Worm (Caenorhabditis elegans) whole organism, L4 larva: ENCODE measurements around the gene T13A10.64.

Experiments used
- D1046.2 ChIP-seq: fragments of 200-800 bp; sonication (Bioruptor generic); IDR thresholded peaks from 2 replicates; pipeline ENCODE4 v1.3.6; 2022; ENCODE audit warnings: missing genetic modification characterization, missing compliant biosample characterization
- F10B5.3 ChIP-seq: sonication (generic microtip); optimal IDR thresholded peaks from 2 replicates; lab custom pipeline; 2016; ENCODE audit warnings: mild to moderate bottlenecking, missing genetic modification characterization, missing compliant biosample characterization
- F44E2.7 ChIP-seq: fragments of 200-800 bp; sonication (Bioruptor generic); IDR thresholded peaks from 2 replicates; pipeline ENCODE4 v2.1.2; 2022; ENCODE audit warnings: missing genetic modification characterization, missing compliant biosample characterization
- F49E8.2 ChIP-seq: sonication (generic microtip); optimal IDR thresholded peaks from 2 replicates; lab custom pipeline; 2016; ENCODE audit warnings: missing compliant biosample characterization, mild to moderate bottlenecking, missing genetic modification characterization, borderline replicate concordance
- R02D3.7 ChIP-seq: fragments of 150-350 bp; sonication (generic microtip); optimal IDR thresholded peaks from 3 replicates; lab custom pipeline; 2014; ENCODE audit warnings: missing biosample characterization, missing genetic modification characterization
- T26A8.4 ChIP-seq: fragments of 200-800 bp; sonication (Bioruptor generic); IDR thresholded peaks from 2 replicates; pipeline ENCODE4 v1.3.6; 2022; ENCODE audit warnings: missing genetic modification characterization, missing compliant biosample characterization
- Y105C5A.15 ChIP-seq: fragments of 200-800 bp; sonication (Bioruptor generic); IDR thresholded peaks from 2 replicates; pipeline ENCODE4 v1.3.6; 2022; ENCODE audit warnings: missing genetic modification characterization, missing compliant biosample characterization
- Y48G9A.11 ChIP-seq: fragments of 200-800 bp; sonication (Bioruptor generic); IDR thresholded peaks from 2 replicates; pipeline ENCODE4 v1.3.6; 2022; ENCODE audit warnings: missing genetic modification reagents, missing genetic modification characterization, missing compliant biosample characterization
- aly-2 ChIP-seq: sonication (generic microtip); optimal IDR thresholded peaks from 2 replicates; lab custom pipeline; 2018; ENCODE audit warnings: missing biosample characterization, missing genetic modification characterization
- attf-4 ChIP-seq: sonication (generic microtip); optimal IDR thresholded peaks from 3 replicates; lab custom pipeline; 2017; ENCODE audit warnings: missing biosample characterization, missing genetic modification characterization
- ceh-44 ChIP-seq: fragments of 200-800 bp; sonication (Bioruptor generic); IDR thresholded peaks from 2 replicates; pipeline ENCODE4 v1.3.6; 2022; ENCODE audit warnings: missing genetic modification reagents, missing genetic modification characterization, missing compliant biosample characterization
- ces-1 ChIP-seq: fragments of 150-350 bp; sonication (generic microtip); optimal IDR thresholded peaks from 4 replicates; lab custom pipeline; 2014; ENCODE audit warnings: missing biosample characterization, missing genetic modification reagents, missing genetic modification characterization
- cey-2 ChIP-seq: sonication (generic microtip); optimal IDR thresholded peaks from 3 replicates; lab custom pipeline; 2017; ENCODE audit warnings: missing genetic modification characterization, mild to moderate bottlenecking, missing compliant biosample characterization, antibody characterized with exemption, borderline replicate concordance; ENCODE audit not compliant: insufficient read depth
- daf-16 ChIP-seq, 3 experiments: sonication (generic microtip); optimal IDR thresholded peaks; 2 replicates each; lab custom pipeline; 2016 to 2017; ENCODE audit warnings: missing genetic modification characterization in 3 of 3, missing genetic modification reagents in 3 of 3, mild to moderate bottlenecking in 2 of 3, missing compliant biosample characterization in 2 of 3, missing biosample characterization in 1 of 3, moderate library complexity in 1 of 3
- daf-19 ChIP-seq: fragments of 200-800 bp; sonication (Bioruptor generic); conservative IDR thresholded peaks from 2 replicates; pipeline ENCODE4 v1.3.6; 2022; ENCODE audit warnings: missing genetic modification characterization, missing compliant biosample characterization
- dmd-6 ChIP-seq: fragments of 200-800 bp; sonication (Bioruptor generic); IDR thresholded peaks from 2 replicates; pipeline ENCODE4 v1.3.6; 2022; ENCODE audit warnings: missing genetic modification reagents, missing genetic modification characterization, missing compliant biosample characterization
- dmd-9 ChIP-seq: fragments of 200-800 bp; sonication (Bioruptor generic); IDR thresholded peaks from 2 replicates; pipeline ENCODE4 v1.3.6; 2022; ENCODE audit warnings: missing genetic modification reagents, missing genetic modification characterization, missing compliant biosample characterization
- dpl-1 ChIP-seq: fragments of 150-350 bp; optimal IDR thresholded peaks from 2 replicates; lab custom pipeline; 2014; ENCODE audit warnings: missing biosample characterization, missing genetic modification reagents, missing genetic modification characterization
- dve-1 ChIP-seq: sonication (generic microtip); optimal IDR thresholded peaks from 2 replicates; lab custom pipeline; 2017; ENCODE audit warnings: antibody characterized with exemption, mild to moderate bottlenecking, missing genetic modification characterization, missing compliant biosample characterization; ENCODE audit not compliant: insufficient read depth
- hlh-11 ChIP-seq: fragments of 200-800 bp; sonication (Bioruptor generic); optimal IDR thresholded peaks from 2 replicates; lab custom pipeline; 2018; ENCODE audit warnings: mild to moderate bottlenecking, missing genetic modification characterization, missing compliant biosample characterization
- hlh-30 ChIP-seq: sonication (generic microtip); optimal IDR thresholded peaks from 2 replicates; lab custom pipeline; 2017; ENCODE audit warnings: antibody characterized with exemption, mild to moderate bottlenecking, missing genetic modification characterization, missing compliant biosample characterization; ENCODE audit not compliant: insufficient read depth
- lin-13 ChIP-seq: fragments of 150-350 bp; optimal IDR thresholded peaks from 2 replicates; lab custom pipeline; 2014; ENCODE audit warnings: missing biosample characterization, missing genetic modification reagents, missing genetic modification characterization
- lin-39 ChIP-seq: fragments of 150-350 bp; optimal IDR thresholded peaks from 2 replicates; lab custom pipeline; 2014; ENCODE audit warnings: missing biosample characterization, missing genetic modification reagents, missing genetic modification characterization
- lir-3 ChIP-seq: sonication (generic microtip); optimal IDR thresholded peaks from 2 replicates; lab custom pipeline; 2016; ENCODE audit warnings: mild to moderate bottlenecking, missing genetic modification characterization, missing compliant biosample characterization
- madf-5 ChIP-seq, 2 experiments: fragments of 200-800 bp; sonication (Bioruptor generic); IDR thresholded peaks; 2 replicates each; pipeline ENCODE4 v1.3.6; 2022; ENCODE audit warnings: missing compliant biosample characterization in 2 of 2, missing genetic modification characterization in 2 of 2
- mxl-3 ChIP-seq: fragments of 200-800 bp; sonication (Bioruptor generic); optimal IDR thresholded peaks from 2 replicates; lab custom pipeline; 2018; ENCODE audit warnings: mild to moderate bottlenecking, missing genetic modification characterization, missing compliant biosample characterization
- nhr-111 ChIP-seq: fragments of 200-800 bp; sonication (Bioruptor generic); optimal IDR thresholded peaks from 2 replicates; lab custom pipeline; 2018; ENCODE audit warnings: mild to moderate bottlenecking, missing genetic modification characterization, missing compliant biosample characterization
- nhr-237 ChIP-seq: sonication (generic microtip); optimal IDR thresholded peaks from 2 replicates; lab custom pipeline; 2017; ENCODE audit warnings: missing biosample characterization, missing genetic modification characterization
- nhr-41 ChIP-seq: fragments of 200-800 bp; sonication (Bioruptor generic); IDR thresholded peaks from 2 replicates; pipeline ENCODE4 v1.3.6; 2022; ENCODE audit warnings: missing genetic modification reagents, missing genetic modification characterization, missing compliant biosample characterization
- pqm-1 ChIP-seq: sonication (generic microtip); optimal IDR thresholded peaks from 2 replicates; lab custom pipeline; 2017; ENCODE audit warnings: missing biosample characterization, missing genetic modification characterization
- rbr-2 ChIP-seq: sonication (generic microtip); optimal IDR thresholded peaks from 2 replicates; lab custom pipeline; 2016; ENCODE audit warnings: missing genotype, missing genetic modification characterization, missing compliant biosample characterization
- sdz-12 ChIP-seq: fragments of 200-800 bp; sonication (Bioruptor generic); optimal IDR thresholded peaks from 2 replicates; lab custom pipeline; 2018; ENCODE audit warnings: mild to moderate bottlenecking, missing genetic modification characterization, missing compliant biosample characterization
- set-16 ChIP-seq: fragments of 200-800 bp; sonication (Bioruptor generic); IDR thresholded peaks from 2 replicates; pipeline ENCODE4 v1.3.6; 2022; ENCODE audit warnings: missing genetic modification reagents, missing genetic modification characterization, missing compliant biosample characterization
- skn-1 ChIP-seq: fragments of 150-350 bp; optimal IDR thresholded peaks from 2 replicates; lab custom pipeline; 2014; ENCODE audit warnings: missing biosample characterization, missing genetic modification characterization
- snpc-4 ChIP-seq: fragments of 150-350 bp; optimal IDR thresholded peaks from 2 replicates; lab custom pipeline; 2014; ENCODE audit warnings: missing biosample characterization, missing genetic modification characterization
- spr-3 ChIP-seq: fragments of 200-800 bp; sonication (Bioruptor generic); optimal IDR thresholded peaks from 2 replicates; lab custom pipeline; 2018; ENCODE audit warnings: mild to moderate bottlenecking, missing genetic modification characterization, missing compliant biosample characterization
- tra-1 ChIP-seq: fragments of 200-800 bp; sonication (Bioruptor generic); IDR thresholded peaks from 2 replicates; pipeline ENCODE4 v1.3.6; 2022; ENCODE audit warnings: missing genetic modification reagents, missing genetic modification characterization, missing compliant biosample characterization
- unc-39 ChIP-seq: sonication (generic microtip); optimal IDR thresholded peaks from 2 replicates; lab custom pipeline; 2017; ENCODE audit warnings: missing biosample characterization, missing genetic modification characterization
- unc-62 ChIP-seq, 3 experiments: fragments of 150-350 bp in 1 of 3; sonication (generic microtip); optimal IDR thresholded peaks in 2 of 3; peaks in 1 of 3; 1 replicate in 1 of 3; 2 replicates in 2 of 3; lab custom pipeline; 2014 to 2017; ENCODE audit warnings: missing biosample characterization in 3 of 3, missing genetic modification characterization in 3 of 3, missing genetic modification reagents in 3 of 3, missing genotype in 1 of 3
- vab-7 ChIP-seq: fragments of 200-800 bp; sonication (Bioruptor generic); IDR thresholded peaks from 2 replicates; pipeline ENCODE4 v1.3.6; 2022; ENCODE audit warnings: missing genetic modification reagents, missing genetic modification characterization, missing compliant biosample characterization
- zip-11 ChIP-seq: fragments of 200-800 bp; sonication (Bioruptor generic); IDR thresholded peaks from 2 replicates; pipeline ENCODE4 v1.3.6; 2022; ENCODE audit warnings: missing genetic modification characterization, missing compliant biosample characterization
- zip-2 ChIP-seq: fragments of 150-350 bp; optimal IDR thresholded peaks from 2 replicates; lab custom pipeline; 2014; ENCODE audit warnings: missing biosample characterization, missing genetic modification characterization
- ztf-11 ChIP-seq: fragments of 150-350 bp; optimal IDR thresholded peaks from 2 replicates; lab custom pipeline; 2014; ENCODE audit warnings: missing biosample characterization, missing genetic modification characterization

The T13A10.64 gene

DNA sequence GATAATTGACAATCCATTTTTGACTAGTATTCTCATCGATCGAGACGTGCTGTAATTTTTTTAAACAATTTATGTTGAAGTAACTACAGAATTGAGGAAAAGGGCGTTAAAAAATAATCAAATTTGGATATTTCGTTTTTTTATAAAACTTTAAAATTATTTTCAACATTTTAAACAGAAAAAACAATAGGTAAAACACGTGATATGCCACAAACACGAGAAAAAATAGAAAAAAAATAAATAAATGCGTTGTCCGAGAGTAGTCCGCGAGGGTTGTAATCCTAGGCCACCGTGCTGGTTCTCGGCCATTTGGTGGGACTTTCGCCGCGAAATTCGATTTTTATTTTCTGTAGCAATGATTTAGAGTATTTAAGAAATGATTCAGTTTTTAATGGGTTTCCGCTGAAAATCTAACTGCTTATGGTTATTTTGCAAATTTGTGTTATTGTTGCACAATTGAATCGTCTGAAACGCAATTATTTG is 48.4 kb upstream of the T13A10.64 start, which contains the start of gene C49A9.10 (continued):
- TF ChIP-seq lin-39 (tag; lab: Kevin White, UChicago): no peak
- no peak for TF ChIP-seq nhr-111
- TF ChIP-seq snpc-4 (tag; lab: Kevin White, UChicago): no peak
- peak; percentile 73; the same call in 1 of the 2 replicates for TF ChIP-seq tra-1 (GFP tag; lab: Robert Waterston, UW)
- TF ChIP-seq dpl-1 (GFP tag; lab: Kevin White, UChicago): peak; percentile 98
- TF ChIP-seq dmd-9: peak; percentile 83
- TF ChIP-seq zip-11 (GFP tag; lab: Robert Waterston, UW): no peak
- TF ChIP-seq aly-2 (tag; lab: Kevin White, UChicago): no peak
- peak; percentile 59 for TF ChIP-seq F10B5.3 (tag; lab: Kevin White, UChicago)
- TF ChIP-seq hlh-11: no peak
- TF ChIP-seq T26A8.4 (GFP tag; lab: Robert Waterston, UW): no peak
- peak; percentile 82 for TF ChIP-seq F49E8.2 (tag; lab: Kevin White, UChicago)
- peak; percentile 74; the same call in 1 of the 2 replicates for TF ChIP-seq Y48G9A.11 (GFP tag; lab: Robert Waterston, UW)
- no peak for TF ChIP-seq ztf-11
- no peak for TF ChIP-seq nhr-237 (tag; lab: Kevin White, UChicago)
- peak in 1 of 2 experiments; percentile 57 for TF ChIP-seq daf-16 (GFP tag; optimal IDR thresholded peaks at IDR 0.05; lab: Kevin White, UChicago)
- peak; percentile 69 for TF ChIP-seq daf-16 (tag; optimal IDR thresholded peaks at IDR 0.05; lab: Kevin White, UChicago)
- no peak for TF ChIP-seq skn-1 (tag; lab: Kevin White, UChicago)
- no peak for TF ChIP-seq F44E2.7

DNA sequence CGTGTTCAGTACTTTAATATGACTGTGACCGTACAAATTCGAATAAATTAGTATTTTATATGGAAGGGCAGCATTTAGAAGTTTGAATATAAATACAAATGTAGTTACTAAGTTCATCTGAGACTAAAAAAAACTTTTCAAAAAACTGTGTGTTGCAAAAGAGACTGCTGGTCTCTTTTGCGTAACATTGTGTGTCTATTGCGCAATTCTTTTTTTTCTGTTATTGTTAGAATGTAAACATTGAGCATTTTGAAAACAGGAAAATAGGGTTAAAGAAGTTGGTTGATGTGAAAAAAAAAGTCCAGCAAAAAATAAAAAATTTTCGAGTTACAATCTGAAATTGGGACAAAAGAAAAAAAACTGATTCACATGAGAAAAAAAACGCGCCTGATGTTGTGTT is 45.4 kb upstream of the T13A10.64 start:
- TF ChIP-seq unc-62 (GFP tag; optimal IDR thresholded peaks at IDR 0.05 in 1 of 2; lab: Kevin White, UChicago) (peak in 1 of 2 experiments; percentile 3), unc-62 (tag; optimal IDR thresholded peaks at IDR 0.05; lab: Kevin White, UChicago) (no peak), zip-2 (tag; lab: Kevin White, UChicago) (peak; percentile 93), cey-2 (tag; lab: Kevin White, UChicago) (no peak), lir-3 (no peak), spr-3 (GFP tag; lab: Kevin White, UChicago) (no peak)
- TF ChIP-seq, all 104 proteins: peak for 2

DNA sequence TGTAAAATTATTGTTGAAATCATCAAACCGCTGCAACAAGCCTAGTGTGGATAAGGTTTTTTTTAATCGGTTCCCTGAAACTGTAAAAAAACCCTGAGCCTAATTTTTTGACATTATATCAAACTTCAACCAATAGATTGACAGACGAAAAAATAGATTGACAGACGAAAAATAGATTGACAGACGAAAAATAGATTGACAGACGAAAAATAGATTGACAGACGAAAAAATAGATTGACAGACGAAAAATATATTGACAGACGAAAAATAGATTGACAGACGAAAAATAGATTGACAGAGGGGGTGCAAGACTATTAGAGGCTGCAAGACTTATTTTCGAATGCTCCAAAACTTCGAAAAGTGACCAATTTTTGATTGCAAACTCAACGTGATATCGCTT is 44.8 kb upstream of the T13A10.64 start:
- TF ChIP-seq dmd-6 (GFP tag; lab: Robert Waterston, UW): peak; percentile 41
- TF ChIP-seq, all 104 proteins: peak for 1; not testable (repeated sequence) for 103

DNA sequence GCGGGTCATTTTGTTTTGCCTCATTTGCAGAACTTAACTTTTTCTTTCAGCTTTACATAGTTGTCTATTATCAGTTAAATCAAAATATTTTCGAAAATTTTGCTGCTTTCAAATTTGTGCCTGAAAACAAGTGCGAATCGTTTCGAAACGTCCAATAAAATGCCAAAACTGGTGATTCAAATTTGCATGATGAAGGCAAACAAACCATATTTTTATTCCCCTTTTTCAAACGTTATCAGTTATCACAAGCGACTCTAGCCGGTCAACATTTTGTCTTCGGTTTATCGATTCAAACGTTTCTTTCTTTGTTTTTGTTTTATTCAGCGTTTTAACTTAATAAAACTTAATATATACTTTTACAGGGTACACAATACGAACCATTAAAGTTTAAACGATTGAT is 44.2 kb upstream of the T13A10.64 start, which contains the start of the genes ugt-24 and C49A9.6:
ugt-24 (minus strand) TSS at position 147 of the 400 bp plus-strand sequence.
C49A9.6 (plus strand) TSS at position 363 of the 400 bp plus-strand sequence.
- TF ChIP-seq vab-7 (GFP tag; lab: Robert Waterston, UW) (no peak), daf-16 (GFP tag; optimal IDR thresholded peaks at IDR 0.05; lab: Kevin White, UChicago) (no peak), daf-16 (tag; optimal IDR thresholded peaks at IDR 0.05; lab: Kevin White, UChicago) (peak; percentile 96), lin-13 (GFP tag; lab: Kevin White, UChicago) (no peak), nhr-111 (no peak), set-16 (GFP tag; lab: Robert Waterston, UW) (no peak), pqm-1 (tag; lab: Kevin White, UChicago) (peak; percentile 78), mxl-3 (GFP tag; lab: Kevin White, UChicago) (no peak), zip-2 (tag; lab: Kevin White, UChicago) (no peak), nhr-41 (GFP tag; lab: Robert Waterston, UW) (no peak), ztf-11 (no peak), sdz-12 (GFP tag; lab: Kevin White, UChicago) (no peak), cey-2 (tag; lab: Kevin White, UChicago) (no peak), ceh-44 (GFP tag; lab: Robert Waterston, UW) (no peak), R02D3.7 (no peak), Y105C5A.15 (no peak), dve-1 (peak; percentile 64), ces-1 (GFP tag; lab: Kevin White, UChicago) (no peak), daf-19 (no peak), F49E8.2 (tag; lab: Kevin White, UChicago) (no peak), madf-5 (GFP tag; IDR thresholded peaks at IDR 0.05; lab: Robert Waterston, UW) (no peak), D1046.2 (GFP tag; lab: Robert Waterston, UW) (no peak), skn-1 (tag; lab: Kevin White, UChicago) (no peak), hlh-11 (peak; percentile 52), hlh-30 (tag; lab: Kevin White, UChicago) (peak; percentile 32), rbr-2 (no peak), unc-62 (GFP tag; optimal IDR thresholded peaks at IDR 0.05 in 1 of 2; lab: Kevin White, UChicago) (no peak), unc-62 (tag; optimal IDR thresholded peaks at IDR 0.05; lab: Kevin White, UChicago) (no peak), unc-39 (no peak), attf-4 (tag; lab: Kevin White, UChicago) (no peak)
